Worm (Caenorhabditis elegans) whole organism, late embryonic: ENCODE measurements around the gene htrl-1.

ENCODE experiments used
- ceh-14 ChIP-seq: sonication (generic microtip); optimal IDR thresholded peaks from 2 replicates; lab custom pipeline; 2016; ENCODE audit warnings: missing genotype, missing genetic modification characterization, missing compliant biosample characterization
- dve-1 ChIP-seq: sonication (generic microtip); optimal IDR thresholded peaks from 2 replicates; lab custom pipeline; 2017; ENCODE audit warnings: antibody characterized with exemption, mild to moderate bottlenecking, missing genetic modification characterization, missing compliant biosample characterization
- ets-4 ChIP-seq: sonication (generic microtip); optimal IDR thresholded peaks from 2 replicates; lab custom pipeline; 2016; ENCODE audit warnings: missing genetic modification characterization, missing compliant biosample characterization
- nfya-1 ChIP-seq: sonication (generic microtip); optimal IDR thresholded peaks from 2 replicates; lab custom pipeline; 2017; ENCODE audit warnings: missing genetic modification characterization, mild to moderate bottlenecking, missing compliant biosample characterization, antibody characterized with exemption, moderate library complexity
- ztf-16 ChIP-seq: sonication (generic microtip); optimal IDR thresholded peaks from 2 replicates; lab custom pipeline; 2017; ENCODE audit warnings: missing genetic modification characterization, missing compliant biosample characterization

DNA sequence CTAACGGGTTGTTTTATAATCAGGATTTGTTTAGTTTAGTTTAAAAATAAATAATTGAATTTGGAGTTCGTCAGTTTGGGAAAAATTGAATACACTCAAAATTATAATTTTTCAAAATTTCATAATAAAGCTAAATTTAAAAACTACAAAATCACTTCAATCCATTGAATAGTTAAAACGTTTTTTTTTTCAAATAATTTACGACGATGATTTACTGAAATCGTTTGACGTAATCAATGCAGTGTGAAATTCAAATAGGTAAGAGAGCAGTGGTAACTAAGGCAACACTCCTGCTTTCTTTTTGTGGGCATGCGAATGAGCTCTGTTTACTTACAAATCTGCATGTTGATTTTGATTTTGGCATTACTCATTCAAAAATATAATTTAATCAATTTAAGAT lies 49.0 kb upstream of the htrl-1 start, which contains the start of gene F38B7.10:
- no peak for TF ChIP-seq ets-4 (tag; lab: Kevin White, UChicago)
- no peak for TF ChIP-seq ceh-14 (tag; lab: Kevin White, UChicago)
- no peak for TF ChIP-seq dve-1 (tag; lab: Kevin White, UChicago)
- TF ChIP-seq ztf-16 (tag; lab: Kevin White, UChicago): no peak
- TF ChIP-seq nfya-1: no peak
